Fruit fly (Drosophila melanogaster) Kc167 (cell line): ENCODE data around the gene CG7766.

Source experiments
- Myc ChIP-seq: fragments of >200 bp; optimal IDR thresholded peaks from 2 replicates; lab custom pipeline; 2017; ENCODE audit warnings: missing external identifiers
- Sin3A ChIP-seq: fragments of >200 bp; optimal IDR thresholded peaks from 2 replicates; lab custom pipeline; 2018; ENCODE audit warnings: missing external identifiers
- h ChIP-seq: fragments of >200 bp; optimal IDR thresholded peaks from 3 replicates; lab custom pipeline; 2018; ENCODE audit warnings: missing external identifiers
- insv ChIP-seq: fragments of >200 bp; optimal IDR thresholded peaks from 3 replicates; lab custom pipeline; 2018; ENCODE audit warnings: missing external identifiers

dm6 chrX:9118961-9119633, 15.6 kb upstream of the CG7766 start:
- TF ChIP-seq insv (lab: Kevin White, UChicago) (no peak), Sin3A (lab: Kevin White, UChicago) (no peak), Myc (lab: Kevin White, UChicago) (no peak), h (no peak)
